Fruit fly (Drosophila melanogaster) whole organism, adult: ENCODE data around the gene mthl10.

Experiments used
- CG1620 ChIP-seq: fragments of 200-800 bp; sonication (Bioruptor generic); optimal IDR thresholded peaks from 2 replicates; lab custom pipeline; 2016; ENCODE audit warnings: missing biosample characterization, missing genetic modification characterization
- CG7045 ChIP-seq: fragments of 200-800 bp; sonication (Bioruptor generic); optimal IDR thresholded peaks from 2 replicates; lab custom pipeline; 2017; ENCODE audit warnings: missing biosample characterization, mild to moderate bottlenecking, missing genetic modification characterization
- CG7101 ChIP-seq: fragments of 200-800 bp; sonication (Bioruptor generic); optimal IDR thresholded peaks from 2 replicates; lab custom pipeline; 2018; ENCODE audit warnings: missing biosample characterization, mild to moderate bottlenecking, missing genetic modification characterization, moderate library complexity
- Clk ChIP-seq: fragments of 200-800 bp; sonication (Bioruptor generic); optimal IDR thresholded peaks from 2 replicates; lab custom pipeline; 2017; ENCODE audit warnings: missing biosample characterization, missing genetic modification characterization
- Crg-1 ChIP-seq: fragments of 200-800 bp; sonication (Bioruptor generic); optimal IDR thresholded peaks from 2 replicates; lab custom pipeline; 2016; ENCODE audit warnings: missing biosample characterization, missing genetic modification characterization
- cnc ChIP-seq, 2 experiments: fragments of >200 bp; optimal IDR thresholded peaks; 2 replicates each; lab custom pipeline; 2017
- pad ChIP-seq: fragments of 200-800 bp; sonication (Bioruptor generic); optimal IDR thresholded peaks from 3 replicates; lab custom pipeline; 2017; ENCODE audit warnings: missing biosample characterization, missing genetic modification characterization, mild to moderate bottlenecking, moderate library complexity, missing genetic modification reagents

dm6 chr3L:341052-341852 lies 1.5 kb downstream of the mthl10 start:
- TF ChIP-seq cnc (optimal IDR thresholded peaks at IDR 0.05; lab: Kevin White, UChicago) (no peak), CG1620 (GFP tag; lab: Kevin White, UChicago) (no peak), pad (GFP tag; lab: Kevin White, UChicago) (no peak), CG7045 (GFP tag; lab: Kevin White, UChicago) (no peak), Crg-1 (no peak), Clk (GFP tag; lab: Kevin White, UChicago) (no peak), CG7101 (tag; lab: Kevin White, UChicago) (no peak)
